Fruit fly (Drosophila melanogaster) whole organism, embryonic: ENCODE data around the gene Acp29AB.

Experiments
- CG11695 ChIP-seq: fragments of 200-800 bp; sonication (Bioruptor generic); IDR thresholded peaks from 3 replicates; pipeline ENCODE4 v1.3.6; 2022; ENCODE audit warnings: missing biosample characterization, missing genetic modification characterization
- CG11723 ChIP-seq: fragments of 200-800 bp; sonication (Bioruptor generic); optimal IDR thresholded peaks from 2 replicates; lab custom pipeline; 2017; ENCODE audit warnings: missing biosample characterization, mild to moderate bottlenecking, missing genetic modification characterization
- CG12391 ChIP-seq: fragments of 200-800 bp; sonication (Bioruptor generic); optimal IDR thresholded peaks from 3 replicates; lab custom pipeline; 2018; ENCODE audit warnings: missing biosample characterization, mild to moderate bottlenecking, missing genetic modification characterization, moderate library complexity
- CG14710 ChIP-seq: fragments of 200-800 bp; sonication (Bioruptor generic); optimal IDR thresholded peaks from 3 replicates; lab custom pipeline; 2019; ENCODE audit warnings: missing biosample characterization, mild to moderate bottlenecking, missing genetic modification characterization, moderate library complexity
- CG15011 ChIP-seq: fragments of 200-800 bp; sonication (Bioruptor generic); optimal IDR thresholded peaks from 3 replicates; lab custom pipeline; 2018; ENCODE audit warnings: missing biosample characterization, mild to moderate bottlenecking, missing genetic modification characterization
- CG1603 ChIP-seq: fragments of 200-800 bp; sonication (Bioruptor generic); optimal IDR thresholded peaks from 2 replicates; lab custom pipeline; 2019; ENCODE audit warnings: missing biosample characterization, mild to moderate bottlenecking, missing genetic modification characterization, moderate library complexity
- CG16815 ChIP-seq: fragments of 200-800 bp; sonication (Bioruptor generic); optimal IDR thresholded peaks from 3 replicates; lab custom pipeline; 2017; ENCODE audit warnings: missing biosample characterization, mild to moderate bottlenecking, missing genetic modification characterization
- CG2120 ChIP-seq: fragments of 200-800 bp; sonication (Bioruptor generic); optimal IDR thresholded peaks from 3 replicates; lab custom pipeline; 2016; ENCODE audit warnings: missing biosample characterization, missing genetic modification characterization
- CG2129 ChIP-seq: fragments of 200-800 bp; sonication (Bioruptor generic); IDR thresholded peaks from 2 replicates; pipeline ENCODE4 v1.3.6; 2022; ENCODE audit warnings: missing biosample characterization, missing genetic modification characterization; ENCODE audit not compliant: partially characterized antibody
- CG30020 ChIP-seq: fragments of 200-800 bp; optimal IDR thresholded peaks from 2 replicates; lab custom pipeline; 2019; ENCODE audit warnings: missing biosample characterization, mild to moderate bottlenecking, missing genetic modification characterization, moderate library complexity
- CG30403 ChIP-seq: fragments of 200-800 bp; sonication (Bioruptor generic); optimal IDR thresholded peaks from 3 replicates; lab custom pipeline; 2016; ENCODE audit warnings: missing biosample characterization, missing genetic modification characterization
- CG32772 ChIP-seq: fragments of 200-800 bp; sonication (Bioruptor generic); IDR thresholded peaks from 2 replicates; pipeline ENCODE4 v1.3.6; 2022; ENCODE audit warnings: missing biosample characterization, missing genetic modification characterization
- CG4282 ChIP-seq: fragments of 200-800 bp; sonication (Bioruptor generic); optimal IDR thresholded peaks from 2 replicates; lab custom pipeline; 2016; ENCODE audit warnings: missing biosample characterization, missing genetic modification characterization
- CG4730 ChIP-seq: fragments of 200-800 bp; sonication (Bioruptor generic); IDR thresholded peaks from 2 replicates; pipeline ENCODE4 v1.3.6; 2022; ENCODE audit warnings: missing biosample characterization, missing genetic modification characterization
- CG5180 ChIP-seq: fragments of 200-800 bp; sonication (Bioruptor generic); optimal IDR thresholded peaks from 3 replicates; lab custom pipeline; 2017; ENCODE audit warnings: missing biosample characterization, missing genetic modification characterization, mild to moderate bottlenecking, moderate library complexity, missing genetic modification reagents
- CG6254 ChIP-seq: fragments of 200-800 bp; sonication (Bioruptor generic); optimal IDR thresholded peaks from 3 replicates; lab custom pipeline; 2017; ENCODE audit warnings: mild to moderate bottlenecking, missing biosample characterization, missing genetic modification reagents, missing genetic modification characterization
- CG6854 ChIP-seq: fragments of 200-800 bp; sonication (Bioruptor generic); optimal IDR thresholded peaks from 3 replicates; lab custom pipeline; 2017; ENCODE audit warnings: missing biosample characterization, mild to moderate bottlenecking, missing genetic modification characterization
- CG7556 ChIP-seq: fragments of 200-800 bp; sonication (Bioruptor generic); optimal IDR thresholded peaks from 2 replicates; lab custom pipeline; 2017; ENCODE audit warnings: missing biosample characterization, mild to moderate bottlenecking, missing genetic modification characterization
- CG9727 ChIP-seq: fragments of 200-800 bp; sonication (Bioruptor generic); optimal IDR thresholded peaks from 3 replicates; lab custom pipeline; 2017; ENCODE audit warnings: missing biosample characterization, mild to moderate bottlenecking, missing genetic modification characterization
- Camta ChIP-seq: fragments of 200-800 bp; sonication (Bioruptor generic); optimal IDR thresholded peaks from 2 replicates; lab custom pipeline; 2016; ENCODE audit warnings: missing biosample characterization, missing genetic modification characterization
- D ChIP-seq, 2 experiments: fragments of 200-800 bp in 1 of 2; fragments of >200 bp in 1 of 2; sonication (Bioruptor generic) in 1 of 2; optimal IDR thresholded peaks; 2 replicates in 1 of 2; 3 replicates in 1 of 2; lab custom pipeline; 2017; ENCODE audit warnings: mild to moderate bottlenecking in 1 of 2, missing biosample characterization in 1 of 2, missing genetic modification characterization in 1 of 2, missing genetic modification reagents in 1 of 2
- Dad ChIP-seq: fragments of 200-800 bp; sonication (Bioruptor generic); optimal IDR thresholded peaks from 3 replicates; lab custom pipeline; 2016; ENCODE audit warnings: missing biosample characterization, missing genetic modification characterization
- Drgx ChIP-seq: fragments of 200-800 bp; sonication (Bioruptor generic); IDR thresholded peaks from 2 replicates; pipeline ENCODE4 v1.3.6; 2022; ENCODE audit warnings: missing biosample characterization, missing genetic modification characterization
- Elba2 ChIP-seq: fragments of 200-800 bp; sonication (Bioruptor generic); optimal IDR thresholded peaks from 3 replicates; lab custom pipeline; 2016; ENCODE audit warnings: missing biosample characterization, missing genetic modification characterization
- Ets65A ChIP-seq: fragments of 200-800 bp; sonication (Bioruptor generic); peaks from one replicate; lab custom pipeline; 2016; ENCODE audit warnings: missing biosample characterization, missing genetic modification characterization
- H2.0 ChIP-seq: fragments of 200-800 bp; sonication (Bioruptor generic); IDR thresholded peaks from 2 replicates; pipeline ENCODE4 v1.3.6; 2022; ENCODE audit warnings: missing biosample characterization, missing genetic modification characterization
- Hr3 ChIP-seq: fragments of 200-800 bp; sonication (Bioruptor generic); optimal IDR thresholded peaks from 3 replicates; lab custom pipeline; 2016; ENCODE audit warnings: missing biosample characterization, missing genetic modification characterization
- Jarid2 ChIP-seq: fragments of 200-800 bp; sonication (Bioruptor generic); optimal IDR thresholded peaks from 3 replicates; lab custom pipeline; 2017; ENCODE audit warnings: mild to moderate bottlenecking, missing biosample characterization, missing genetic modification reagents, missing genetic modification characterization
- Mad ChIP-seq: fragments of 200-800 bp; sonication (Bioruptor generic); optimal IDR thresholded peaks from 2 replicates; lab custom pipeline; 2016; ENCODE audit warnings: missing biosample characterization, missing genetic modification characterization
- Mes4 ChIP-seq: fragments of 200-800 bp; sonication (Bioruptor generic); optimal IDR thresholded peaks from 2 replicates; lab custom pipeline; 2016; ENCODE audit warnings: missing biosample characterization, missing genetic modification characterization
- NC2α ChIP-seq: fragments of 200-800 bp; sonication (Bioruptor generic); optimal IDR thresholded peaks from 2 replicates; lab custom pipeline; 2016; ENCODE audit warnings: missing biosample characterization, missing genetic modification characterization
- Ravus ChIP-seq: fragments of 200-800 bp; sonication (Bioruptor generic); IDR thresholded peaks from 2 replicates; pipeline ENCODE4 v1.3.6; 2022; ENCODE audit warnings: missing biosample characterization, missing genetic modification characterization
- abd-A ChIP-seq: fragments of 200-800 bp; sonication (Bioruptor generic); optimal IDR thresholded peaks from 3 replicates; lab custom pipeline; 2019; ENCODE audit warnings: missing biosample characterization, mild to moderate bottlenecking, missing genetic modification characterization, moderate library complexity
- ap ChIP-seq: fragments of 200-800 bp; sonication (Bioruptor generic); IDR thresholded peaks from 2 replicates; pipeline ENCODE4 v1.3.6; 2022; ENCODE audit warnings: missing biosample characterization, missing genetic modification characterization
- bcd ChIP-seq: fragments of 200-800 bp; sonication (Bioruptor generic); optimal IDR thresholded peaks from 2 replicates; lab custom pipeline; 2017; ENCODE audit warnings: missing biosample characterization, mild to moderate bottlenecking, missing genetic modification characterization
- cad ChIP-seq: fragments of >200 bp; optimal IDR thresholded peaks from 2 replicates; lab custom pipeline; 2017; ENCODE audit warnings: missing biosample characterization, missing genetic modification characterization
- dimm ChIP-seq: fragments of 200-800 bp; sonication (Bioruptor generic); IDR thresholded peaks from 2 replicates; pipeline ENCODE4 v1.3.6; 2022; ENCODE audit warnings: missing biosample characterization, missing genetic modification characterization
- dmrt99B ChIP-seq: fragments of 200-800 bp; sonication (Bioruptor generic); optimal IDR thresholded peaks from 2 replicates; lab custom pipeline; 2018; ENCODE audit warnings: missing biosample characterization, mild to moderate bottlenecking, missing genetic modification characterization, moderate library complexity
- gfzf ChIP-seq: fragments of 200-800 bp; sonication (Bioruptor generic); optimal IDR thresholded peaks from 2 replicates; lab custom pipeline; 2016; ENCODE audit warnings: missing biosample characterization, mild to moderate bottlenecking, missing genetic modification characterization, moderate library complexity
- grau ChIP-seq: fragments of 200-800 bp; optimal IDR thresholded peaks from 3 replicates; lab custom pipeline; 2019; ENCODE audit warnings: missing biosample characterization, mild to moderate bottlenecking, missing genetic modification characterization, moderate library complexity
- hkb ChIP-seq, 2 experiments: fragments of 200-800 bp in 1 of 2; fragments of >200 bp in 1 of 2; sonication (Bioruptor generic) in 1 of 2; IDR thresholded peaks in 1 of 2; optimal IDR thresholded peaks in 1 of 2; 2 replicates each; pipeline versions ENCODE4 v1.3.6 to Lab custom; 2017 to 2022; ENCODE audit warnings: missing biosample characterization in 1 of 2, missing genetic modification characterization in 1 of 2
- maf-S ChIP-seq: fragments of 200-800 bp; sonication (Bioruptor generic); optimal IDR thresholded peaks from 2 replicates; lab custom pipeline; 2016; ENCODE audit warnings: missing biosample characterization, missing genetic modification characterization
- odd ChIP-seq: fragments of 200-800 bp; sonication (Bioruptor generic); optimal IDR thresholded peaks from 2 replicates; lab custom pipeline; 2017; ENCODE audit warnings: missing biosample characterization, mild to moderate bottlenecking, missing genetic modification characterization
- pnt ChIP-seq: fragments of 200-800 bp; sonication (Bioruptor generic); optimal IDR thresholded peaks from 3 replicates; lab custom pipeline; 2016; ENCODE audit warnings: missing biosample characterization, missing genetic modification characterization
- prd ChIP-seq, 3 experiments: fragments of >200 bp in 2 of 3; fragments of 200-800 bp in 1 of 3; sonication (Bioruptor generic) in 1 of 3; optimal IDR thresholded peaks in 2 of 3; IDR thresholded peaks in 1 of 3; 2 replicates in 2 of 3; 3 replicates in 1 of 3; pipeline versions ENCODE4 v1.3.6 to Lab custom; 2017 to 2022; ENCODE audit warnings: missing biosample characterization in 1 of 3, missing genetic modification characterization in 1 of 3
- pros ChIP-seq: fragments of 200-800 bp; sonication (Bioruptor generic); optimal IDR thresholded peaks from 3 replicates; lab custom pipeline; 2019; ENCODE audit warnings: missing biosample characterization, mild to moderate bottlenecking, missing genetic modification characterization, moderate library complexity
- shn ChIP-seq: fragments of 200-800 bp; sonication (Bioruptor generic); optimal IDR thresholded peaks from 3 replicates; lab custom pipeline; 2016; ENCODE audit warnings: missing biosample characterization, missing genetic modification characterization
- slou ChIP-seq: fragments of 200-800 bp; sonication (Bioruptor generic); optimal IDR thresholded peaks from 3 replicates; lab custom pipeline; 2016; ENCODE audit warnings: missing biosample characterization, missing genetic modification characterization
- trem ChIP-seq: fragments of 200-800 bp; optimal IDR thresholded peaks from 3 replicates; lab custom pipeline; 2019; ENCODE audit warnings: missing biosample characterization, mild to moderate bottlenecking, missing genetic modification characterization, moderate library complexity
- usp ChIP-seq: fragments of >200 bp; optimal IDR thresholded peaks from 2 replicates; lab custom pipeline; 2017; ENCODE audit warnings: missing biosample characterization, missing genetic modification characterization

Gene Acp29AB

DNA sequence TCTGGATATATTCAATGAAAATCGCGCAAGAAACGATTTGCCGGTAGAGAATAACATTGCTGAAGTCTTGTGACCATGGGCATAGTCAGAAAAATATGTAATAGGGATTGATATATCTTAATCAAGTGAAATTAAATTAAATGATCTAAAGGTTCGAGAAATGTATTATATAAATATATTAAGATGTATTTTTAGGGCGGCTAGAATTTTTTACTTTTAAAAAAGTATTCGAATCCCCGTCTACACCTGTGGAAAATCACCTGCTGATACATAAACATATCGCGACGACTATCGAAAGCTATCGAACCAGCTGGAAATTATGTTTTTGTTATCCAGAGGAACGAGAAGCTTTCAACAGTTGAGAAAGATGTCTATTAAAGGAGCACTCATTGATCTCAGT lies 16.3 kb downstream of the Acp29AB start, which contains the start of the genes CG13390 and CG17294 (continued):
- peak; percentile 98 for TF ChIP-seq CG14710
- peak; percentile 99 for TF ChIP-seq CG15011 (GFP tag; lab: Kevin White, UChicago)
- peak; percentile 99 for TF ChIP-seq CG4730 (GFP tag; lab: Robert Waterston, UW)
- peak; percentile 99 for TF ChIP-seq odd (GFP tag; lab: Kevin White, UChicago)
- peak; percentile 91 for TF ChIP-seq Dad (GFP tag; lab: Kevin White, UChicago)
- TF ChIP-seq Elba2 (GFP tag; lab: Kevin White, UChicago), result peak; percentile 82
- TF ChIP-seq CG6254, result peak; percentile 97
- no peak for TF ChIP-seq prd (optimal IDR thresholded peaks at IDR 0.05; lab: Kevin White, UChicago)
- peak; percentile 100 for TF ChIP-seq prd (GFP tag; IDR thresholded peaks at IDR 0.05; lab: Robert Waterston, UW)
- no peak for TF ChIP-seq cad (GFP tag; lab: Kevin White, UChicago)
- TF ChIP-seq Drgx (GFP tag; lab: Robert Waterston, UW), result peak; percentile 100
- no peak for TF ChIP-seq hkb (optimal IDR thresholded peaks at IDR 0.05; lab: Kevin White, UChicago)
- TF ChIP-seq hkb (GFP tag; IDR thresholded peaks at IDR 0.05; lab: Robert Waterston, UW), result peak; percentile 100
- TF ChIP-seq dimm (GFP tag; lab: Robert Waterston, UW), result peak; percentile 99
- peak; percentile 100 for TF ChIP-seq CG32772 (GFP tag; lab: Robert Waterston, UW)
- TF ChIP-seq pnt (GFP tag; lab: Kevin White, UChicago), result peak; percentile 93
- TF ChIP-seq Hr3 (GFP tag; lab: Kevin White, UChicago), result peak; percentile 99
- peak; percentile 96 for TF ChIP-seq Mad (GFP tag; lab: Kevin White, UChicago)
- TF ChIP-seq CG16815, result peak; percentile 99
- peak; percentile 99 for TF ChIP-seq grau (tag; lab: Kevin White, UChicago)
- peak; percentile 99 for TF ChIP-seq CG30403 (GFP tag; lab: Kevin White, UChicago)
- TF ChIP-seq Mes4 (GFP tag; lab: Kevin White, UChicago), result peak; percentile 84
- TF ChIP-seq maf-S (GFP tag; lab: Kevin White, UChicago), result peak; percentile 94
- TF ChIP-seq gfzf (GFP tag; lab: Kevin White, UChicago), result no peak
- TF ChIP-seq D (optimal IDR thresholded peaks at IDR 0.05; lab: Kevin White, UChicago), result no peak
- TF ChIP-seq D (GFP tag; optimal IDR thresholded peaks at IDR 0.05; lab: Kevin White, UChicago), result peak; percentile 99
- TF ChIP-seq slou (GFP tag; lab: Kevin White, UChicago), result peak; percentile 99
- peak; percentile 99 for TF ChIP-seq CG11723 (GFP tag; lab: Kevin White, UChicago)
- TF ChIP-seq CG7556 (GFP tag; lab: Kevin White, UChicago), result peak; percentile 99
- TF ChIP-seq CG11695, result peak; percentile 100
- TF ChIP-seq CG5180 (GFP tag; lab: Kevin White, UChicago), result peak; percentile 94
- peak; percentile 99 for TF ChIP-seq Ravus (GFP tag; lab: Robert Waterston, UW)
- TF ChIP-seq ap (GFP tag; lab: Robert Waterston, UW), result peak; percentile 99
- peak; percentile 77 for TF ChIP-seq shn (GFP tag; lab: Kevin White, UChicago)
- peak; percentile 93 for TF ChIP-seq CG30020 (tag; lab: Kevin White, UChicago)
- TF ChIP-seq NC2α (GFP tag; lab: Kevin White, UChicago), result peak; percentile 70
- TF ChIP-seq Camta (GFP tag; lab: Kevin White, UChicago), result peak; percentile 96
- TF ChIP-seq usp (GFP tag; lab: Kevin White, UChicago), result no peak
- TF ChIP-seq bcd, result peak; percentile 99
- TF ChIP-seq trem (tag; lab: Kevin White, UChicago), result peak; percentile 97
- TF ChIP-seq CG6854 (GFP tag; lab: Kevin White, UChicago), result peak; percentile 100
- peak; percentile 95 for TF ChIP-seq Jarid2 (GFP tag; lab: Kevin White, UChicago)
- peak; percentile 96 for TF ChIP-seq CG1603
- peak; percentile 99 for TF ChIP-seq CG9727 (GFP tag; lab: Kevin White, UChicago)
- peak; percentile 97 for TF ChIP-seq Ets65A (GFP tag; lab: Kevin White, UChicago)
- peak; percentile 100 for TF ChIP-seq CG12391 (tag; lab: Kevin White, UChicago)
- peak; percentile 99 for TF ChIP-seq H2.0 (GFP tag; lab: Robert Waterston, UW)
- peak; percentile 89 for TF ChIP-seq pros (GFP tag; lab: Kevin White, UChicago)
- peak; percentile 51; the same call in 1 of the 2 replicates for TF ChIP-seq CG2129
- TF ChIP-seq CG2120 (GFP tag; lab: Kevin White, UChicago), result peak; percentile 99
- TF ChIP-seq CG4282 (GFP tag; lab: Kevin White, UChicago), result peak; percentile 81
- peak; percentile 100 for TF ChIP-seq dmrt99B (tag; lab: Kevin White, UChicago)
- peak; percentile 98 for TF ChIP-seq abd-A (tag; lab: Kevin White, UChicago)
